Fruit fly (Drosophila melanogaster): ENCODE results near the gene Blos3.

- TF ChIP-seq h (optimal IDR thresholded peaks at IDR 0.05) (no peak), Sin3A (optimal IDR thresholded peaks at IDR 0.05) (no peak), psq (optimal IDR thresholded peaks at IDR 0.05) (no peak), insv (optimal IDR thresholded peaks at IDR 0.05) (no peak)
Observed at dm6 chr3L:18920219-18920618, 50.2 kb downstream of the Blos3 start, which contains the start of gene CG18223.

Measured in Kc167 (cell line).